Worm (Caenorhabditis elegans) whole organism, L2 larva: ENCODE data around the gene cest-1.2.
A peak's percentile ranks its signal among the peaks of the same experiment; 100 is the strongest.

Experiments used
- C34F6.9 ChIP-seq: fragments of 150-350 bp; optimal IDR thresholded peaks from 2 replicates; lab custom pipeline; 2014; ENCODE audit warnings: missing biosample characterization, missing genetic modification characterization
- F13H6.1 ChIP-seq: sonication (generic microtip); optimal IDR thresholded peaks from 2 replicates; lab custom pipeline; 2016; ENCODE audit warnings: missing genetic modification characterization, missing compliant biosample characterization
- R02D3.7 ChIP-seq: fragments of 150-350 bp; optimal IDR thresholded peaks from 2 replicates; lab custom pipeline; 2014; ENCODE audit warnings: missing biosample characterization, missing genetic modification characterization
- ZK546.5 ChIP-seq: sonication (generic microtip); optimal IDR thresholded peaks from 2 replicates; lab custom pipeline; 2017; ENCODE audit warnings: missing biosample characterization, missing genetic modification characterization
- alr-1 ChIP-seq: fragments of 150-350 bp; optimal IDR thresholded peaks from 2 replicates; lab custom pipeline; 2014; ENCODE audit warnings: missing biosample characterization, missing genetic modification characterization
- aly-2 ChIP-seq: fragments of 150-350 bp; optimal IDR thresholded peaks from 2 replicates; lab custom pipeline; 2014; ENCODE audit warnings: missing biosample characterization, missing genetic modification characterization
- ama-1 ChIP-seq: fragments of 150-350 bp; optimal IDR thresholded peaks from 2 replicates; lab custom pipeline; 2018; ENCODE audit warnings: inconsistent platforms
- blmp-1 ChIP-seq: sonication (generic microtip); optimal IDR thresholded peaks from 2 replicates; lab custom pipeline; 2017; ENCODE audit warnings: missing genetic modification characterization, mild to moderate bottlenecking, missing compliant biosample characterization, antibody characterized with exemption, moderate library complexity; ENCODE audit not compliant: insufficient read depth
- ceh-16 ChIP-seq: fragments of 150-350 bp; optimal IDR thresholded peaks from 2 replicates; lab custom pipeline; 2014; ENCODE audit warnings: missing biosample characterization, missing genetic modification characterization
- crh-2 ChIP-seq: sonication (generic microtip); optimal IDR thresholded peaks from 2 replicates; lab custom pipeline; 2017; ENCODE audit warnings: missing biosample characterization, missing genetic modification characterization
- dmd-4 ChIP-seq: sonication (generic microtip); optimal IDR thresholded peaks from 2 replicates; lab custom pipeline; 2017; ENCODE audit warnings: missing biosample characterization, missing genetic modification characterization
- egl-27 ChIP-seq: sonication (generic microtip); optimal IDR thresholded peaks from 3 replicates; lab custom pipeline; 2017; ENCODE audit warnings: missing biosample characterization, missing genetic modification reagents, missing genetic modification characterization
- elt-3 ChIP-seq: sonication (generic microtip); optimal IDR thresholded peaks from 2 replicates; lab custom pipeline; 2017; ENCODE audit warnings: missing biosample characterization, missing genetic modification characterization
- fos-1 ChIP-seq: fragments of 150-350 bp; optimal IDR thresholded peaks from 2 replicates; lab custom pipeline; 2014; ENCODE audit warnings: missing biosample characterization, missing genetic modification characterization
- gmeb-1 ChIP-seq: fragments of 150-350 bp; optimal IDR thresholded peaks from 2 replicates; lab custom pipeline; 2014; ENCODE audit warnings: missing biosample characterization, missing genetic modification characterization
- lin-13 ChIP-seq: fragments of 150-350 bp; optimal IDR thresholded peaks from 2 replicates; lab custom pipeline; 2014; ENCODE audit warnings: missing biosample characterization, missing genetic modification reagents, missing genetic modification characterization
- lsy-2 ChIP-seq, 2 experiments: fragments of 150-350 bp in 1 of 2; sonication (generic microtip) in 1 of 2; optimal IDR thresholded peaks; 2 replicates each; lab custom pipeline; 2014 to 2017; ENCODE audit warnings: missing biosample characterization in 2 of 2, missing genetic modification characterization in 2 of 2
- mab-5 ChIP-seq: fragments of 150-350 bp; optimal IDR thresholded peaks from 2 replicates; lab custom pipeline; 2014; ENCODE audit warnings: missing biosample characterization, missing genetic modification characterization
- mbf-1 ChIP-seq: sonication (generic microtip); optimal IDR thresholded peaks from 2 replicates; lab custom pipeline; 2017; ENCODE audit warnings: missing biosample characterization, missing genetic modification characterization
- mdl-1 ChIP-seq, 2 experiments: fragments of 150-350 bp in 1 of 2; sonication (generic microtip) in 1 of 2; optimal IDR thresholded peaks; 2 replicates each; lab custom pipeline; 2017; ENCODE audit warnings: missing biosample characterization in 2 of 2, missing genetic modification characterization in 2 of 2
- nhr-10 ChIP-seq: sonication (generic microtip); optimal IDR thresholded peaks from 2 replicates; lab custom pipeline; 2017; ENCODE audit warnings: missing biosample characterization, missing genetic modification characterization
- nhr-11 ChIP-seq: fragments of 150-350 bp; optimal IDR thresholded peaks from 2 replicates; lab custom pipeline; 2014; ENCODE audit warnings: missing biosample characterization, missing genetic modification characterization
- nhr-12 ChIP-seq: fragments of 150-350 bp; optimal IDR thresholded peaks from 2 replicates; lab custom pipeline; 2014; ENCODE audit warnings: missing biosample characterization, missing genetic modification characterization
- nhr-129 ChIP-seq: fragments of 150-350 bp; optimal IDR thresholded peaks from 2 replicates; lab custom pipeline; 2014; ENCODE audit warnings: missing biosample characterization, missing genetic modification characterization
- nhr-21 ChIP-seq: fragments of 150-350 bp; optimal IDR thresholded peaks from 2 replicates; lab custom pipeline; 2014; ENCODE audit warnings: missing biosample characterization, missing genetic modification characterization
- nhr-23 ChIP-seq: fragments of 150-350 bp; optimal IDR thresholded peaks from 2 replicates; lab custom pipeline; 2014; ENCODE audit warnings: missing biosample characterization, missing genetic modification reagents, missing genetic modification characterization
- nhr-237 ChIP-seq: fragments of 150-350 bp; optimal IDR thresholded peaks from 2 replicates; lab custom pipeline; 2014; ENCODE audit warnings: missing biosample characterization, missing genetic modification characterization
- nhr-25 ChIP-seq: fragments of 150-350 bp; sonication (generic microtip); optimal IDR thresholded peaks from 3 replicates; lab custom pipeline; 2014; ENCODE audit warnings: missing biosample characterization, missing genetic modification characterization
- nhr-6 ChIP-seq: fragments of 150-350 bp; optimal IDR thresholded peaks from 2 replicates; lab custom pipeline; 2014; ENCODE audit warnings: missing biosample characterization, missing genetic modification characterization
- peb-1 ChIP-seq: fragments of 150-350 bp; optimal IDR thresholded peaks from 2 replicates; lab custom pipeline; 2014; ENCODE audit warnings: missing biosample characterization, missing genetic modification characterization
- skn-1 ChIP-seq: sonication (generic microtip); optimal IDR thresholded peaks from 2 replicates; lab custom pipeline; 2017; ENCODE audit warnings: missing biosample characterization, missing genetic modification characterization
- sma-9 ChIP-seq, 2 experiments: fragments of 150-350 bp in 1 of 2; sonication (generic microtip) in 1 of 2; optimal IDR thresholded peaks; 2 replicates each; lab custom pipeline; 2014 to 2016; ENCODE audit warnings: missing genetic modification characterization in 2 of 2, mild to moderate bottlenecking in 1 of 2, missing biosample characterization in 1 of 2, missing compliant biosample characterization in 1 of 2, missing genetic modification reagents in 1 of 2, moderate library complexity in 1 of 2
- snpc-4 ChIP-seq: fragments of 150-350 bp; optimal IDR thresholded peaks from 2 replicates; lab custom pipeline; 2014; ENCODE audit warnings: missing biosample characterization, missing genetic modification characterization
- unc-55 ChIP-seq: fragments of 150-350 bp; sonication (generic microtip); optimal IDR thresholded peaks from 3 replicates; lab custom pipeline; 2014; ENCODE audit warnings: missing biosample characterization, missing genetic modification reagents, missing genetic modification characterization
- unc-62 ChIP-seq: fragments of 150-350 bp; optimal IDR thresholded peaks from 2 replicates; lab custom pipeline; 2014; ENCODE audit warnings: missing biosample characterization, missing genetic modification reagents, missing genetic modification characterization
- ztf-1 ChIP-seq: fragments of 200-800 bp; sonication (Bioruptor generic); conservative IDR thresholded peaks from 2 replicates; pipeline ENCODE4 v1.3.6; 2022; ENCODE audit warnings: missing genetic modification characterization, missing compliant biosample characterization
- ztf-4 ChIP-seq: fragments of 150-350 bp; optimal IDR thresholded peaks from 2 replicates; lab custom pipeline; 2014; ENCODE audit warnings: missing biosample characterization, missing genetic modification characterization

Gene cest-1.2

DNA sequence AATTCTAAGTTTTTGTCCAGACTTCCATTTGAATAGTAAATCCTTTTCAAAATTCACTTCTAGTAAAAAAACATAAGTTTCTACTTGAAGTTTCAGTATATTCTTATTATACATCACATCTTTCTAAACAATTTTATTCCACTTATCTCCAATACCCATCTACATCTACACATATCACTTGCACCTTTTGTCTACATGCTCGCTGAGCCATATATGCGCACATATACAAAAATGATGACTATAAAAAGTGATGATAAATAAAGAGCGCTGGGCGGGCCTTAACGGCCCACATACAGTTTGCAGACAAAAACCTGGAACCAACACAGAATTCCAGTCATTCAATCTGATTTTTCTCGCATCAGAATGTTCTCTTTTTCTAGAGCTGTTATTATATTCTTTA, 4.2 kb downstream of the cest-1.2 start, which contains the start of gene AH10.2:
TSS of gene AH10.2 (plus strand) at position 301 of the 400 bp plus-strand sequence.
- TF ChIP-seq unc-55, result no peak
- TF ChIP-seq aly-2 (tag; lab: Kevin White, UChicago), result no peak
- no peak for TF ChIP-seq nhr-10 (tag; lab: Kevin White, UChicago)
- no peak for TF ChIP-seq skn-1 (tag; lab: Kevin White, UChicago)
- TF ChIP-seq mdl-1 (tag; optimal IDR thresholded peaks at IDR 0.05; lab: Kevin White, UChicago), result no peak
- TF ChIP-seq nhr-11 (tag; lab: Kevin White, UChicago), result no peak
- no peak for TF ChIP-seq mbf-1 (tag; lab: Kevin White, UChicago)
- TF ChIP-seq ztf-4 (tag; lab: Kevin White, UChicago), result no peak
- TF ChIP-seq ztf-1 (GFP tag; lab: Robert Waterston, UW), result no peak
- no peak for TF ChIP-seq nhr-21
- TF ChIP-seq alr-1 (tag; lab: Kevin White, UChicago), result no peak
- no peak for TF ChIP-seq fos-1 (tag; lab: Kevin White, UChicago)
- no peak for TF ChIP-seq nhr-23 (tag; lab: Kevin White, UChicago)
- TF ChIP-seq lin-13 (GFP tag; lab: Kevin White, UChicago), result no peak
- TF ChIP-seq ama-1 (lab: Kevin White, UChicago), result no peak
- no peak for TF ChIP-seq peb-1 (tag; lab: Kevin White, UChicago)
- no peak for TF ChIP-seq blmp-1 (tag; lab: Kevin White, UChicago)
- no peak for TF ChIP-seq unc-62
- no peak for TF ChIP-seq snpc-4 (tag; lab: Kevin White, UChicago)
- no peak for TF ChIP-seq lsy-2 (tag; optimal IDR thresholded peaks at IDR 0.05; lab: Kevin White, UChicago)

ce11 chrV:14153615-14154014, 7.0 kb downstream of the cest-1.2 start:
- TF ChIP-seq nhr-129 (peak; percentile 38), unc-55 (peak; percentile 8), nhr-12 (tag; lab: Kevin White, UChicago) (no peak), F13H6.1 (tag; lab: Kevin White, UChicago) (peak; percentile 70), sma-9 (GFP tag; optimal IDR thresholded peaks at IDR 0.05; lab: Kevin White, UChicago) (peak; percentile 31), sma-9 (tag; optimal IDR thresholded peaks at IDR 0.05; lab: Kevin White, UChicago) (no peak)

- TF ChIP-seq mab-5 (tag; lab: Kevin White, UChicago) (no peak), nhr-25 (tag; lab: Kevin White, UChicago) (peak; percentile 55), snpc-4 (tag; lab: Kevin White, UChicago) (no peak), ZK546.5 (tag; lab: Kevin White, UChicago) (no peak), nhr-23 (tag; lab: Kevin White, UChicago) (no peak), ceh-16 (peak; percentile 82), nhr-11 (tag; lab: Kevin White, UChicago) (no peak), elt-3 (tag; lab: Kevin White, UChicago) (no peak), crh-2 (tag; lab: Kevin White, UChicago) (no peak), egl-27 (tag; lab: Kevin White, UChicago) (no peak), dmd-4 (tag; lab: Kevin White, UChicago) (no peak), R02D3.7 (tag; lab: Kevin White, UChicago) (no peak), F13H6.1 (tag; lab: Kevin White, UChicago) (no peak), aly-2 (tag; lab: Kevin White, UChicago) (no peak), nhr-237 (no peak)
Observed at ce11 chrV:14150966-14151365, 9.7 kb downstream of the cest-1.2 start.

DNA sequence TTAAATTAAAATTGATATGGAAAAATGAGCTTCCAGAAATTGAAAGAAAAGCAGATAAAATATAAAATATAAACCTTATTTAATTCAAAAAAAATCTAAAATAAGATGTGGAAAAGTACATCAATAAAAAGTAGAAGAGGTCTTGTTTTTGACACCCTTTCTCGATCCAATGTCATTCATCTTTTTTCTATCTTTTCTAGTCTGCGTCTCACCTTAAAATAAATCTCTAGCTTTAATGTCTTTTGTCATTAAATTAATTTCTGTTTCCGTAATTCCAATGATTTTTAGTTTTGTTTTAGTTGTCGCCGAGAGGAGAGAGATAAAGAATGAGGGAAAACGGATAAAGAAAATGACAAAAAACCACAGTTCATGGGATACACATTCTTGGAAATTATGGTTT, 11.5 kb downstream of the cest-1.2 start:
- TF ChIP-seq gmeb-1 (no peak), nhr-25 (tag; lab: Kevin White, UChicago) (peak; percentile 26), ama-1 (lab: Kevin White, UChicago) (no peak), C34F6.9 (tag; lab: Kevin White, UChicago) (peak; percentile 18), ceh-16 (no peak)
- TF ChIP-seq, all 48 proteins: peak for 2

DNA sequence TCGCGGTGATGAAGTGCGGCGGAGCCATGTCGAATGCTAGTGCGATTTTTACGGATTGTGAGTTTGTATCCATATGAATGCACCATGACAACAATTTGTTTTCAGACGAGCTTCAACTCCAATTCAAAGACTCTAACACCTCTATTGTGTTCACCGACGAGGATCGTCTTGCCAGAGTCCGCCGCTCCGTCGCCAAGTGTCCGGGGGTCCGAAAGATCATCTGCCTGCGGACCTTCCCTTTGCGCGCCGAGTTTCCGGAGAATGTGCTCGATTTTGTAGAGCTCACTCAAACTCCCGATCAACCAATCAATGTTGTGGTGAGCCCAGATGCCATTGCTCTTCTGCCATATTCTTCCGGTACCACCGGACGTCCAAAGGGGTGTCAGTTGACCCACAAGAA, 13.5 kb downstream of the cest-1.2 start:
- TF ChIP-seq unc-55 (no peak), ZK546.5 (tag; lab: Kevin White, UChicago) (no peak), crh-2 (tag; lab: Kevin White, UChicago) (no peak), nhr-129 (no peak), R02D3.7 (tag; lab: Kevin White, UChicago) (no peak), dmd-4 (tag; lab: Kevin White, UChicago) (no peak), ama-1 (lab: Kevin White, UChicago) (no peak), nhr-6 (tag; lab: Kevin White, UChicago) (no peak), mbf-1 (tag; lab: Kevin White, UChicago) (no peak)
- TF ChIP-seq, all 48 proteins: peak for 0
